Worm (Caenorhabditis elegans) whole organism, young adult: ENCODE measurements around the gene srh-3.
"Not testable (repeated sequence)": the region's sequence is repeated elsewhere in the genome, so short reads cannot be mapped to it uniquely, and the experiment has no call there.

Source experiments
- F37B4.10 ChIP-seq: fragments of 200-800 bp; sonication (Bioruptor generic); IDR thresholded peaks from 2 replicates; pipeline ENCODE4 v1.3.6; 2022; ENCODE audit warnings: missing genetic modification characterization, missing compliant biosample characterization
- ama-1 ChIP-seq, 3 experiments: fragments of 150-350 bp in 1 of 3; sonication (generic microtip) in 2 of 3; optimal IDR thresholded peaks; 2 replicates each; lab custom pipeline; 2014 to 2018; ENCODE audit warnings: missing biosample characterization in 2 of 3, missing genetic modification characterization in 2 of 3, missing genetic modification reagents in 2 of 3
- repo-1 ChIP-seq: sonication (generic microtip); optimal IDR thresholded peaks from 2 replicates; lab custom pipeline; 2017; ENCODE audit warnings: mild to moderate bottlenecking, missing genetic modification characterization, missing compliant biosample characterization
- snpc-4 ChIP-seq, 5 experiments: fragments of 150-350 bp in 1 of 5; sonication (generic microtip) in 4 of 5; optimal IDR thresholded peaks; 2 replicates each; lab custom pipeline; 2014 to 2018; ENCODE audit warnings: missing genetic modification characterization in 5 of 5, missing biosample characterization in 3 of 5, antibody characterized with exemption in 2 of 5, mild to moderate bottlenecking in 2 of 5, missing compliant biosample characterization in 2 of 5, missing genotype in 2 of 5, moderate library complexity in 2 of 5, missing genetic modification reagents in 1 of 5

- not testable (repeated sequence) for TF ChIP-seq repo-1 (tag; lab: Kevin White, UChicago); ama-1 (optimal IDR thresholded peaks at IDR 0.05; lab: Kevin White, UChicago); ama-1 (GFP tag; optimal IDR thresholded peaks at IDR 0.05; lab: Kevin White, UChicago); snpc-4 (GFP tag; optimal IDR thresholded peaks at IDR 0.05; lab: Kevin White, UChicago); snpc-4 (tag; optimal IDR thresholded peaks at IDR 0.05; lab: Kevin White, UChicago); F37B4.10
Observed at ce11 chrV:1693876-1694275, 11.5 kb downstream of the srh-3 start, which contains the start of gene Y46H3C.7.
